Worm (Caenorhabditis elegans): Measurements from ENCODE around the gene R10E11.9.

ce11 chrIII:9744525-9744924 lies 48.9 kb downstream of the R10E11.9 start:
- no peak for TF ChIP-seq C17E4.6 (GFP tag; IDR thresholded peaks at IDR 0.05)
- no peak for TF ChIP-seq somi-1 (GFP tag; optimal IDR thresholded peaks at IDR 0.05)
- no peak for TF ChIP-seq madf-6 (GFP tag; IDR thresholded peaks at IDR 0.05)
- no peak for TF ChIP-seq rpc-1 (optimal IDR thresholded peaks at IDR 0.05)
- TF ChIP-seq rpc-1 (tag; optimal IDR thresholded peaks at IDR 0.05), result no peak
- TF ChIP-seq lir-1 (GFP tag; conservative IDR thresholded peaks at IDR 0.05), result no peak
- TF ChIP-seq hmg-1.2 (GFP tag; IDR thresholded peaks at IDR 0.05), result no peak
- no peak for TF ChIP-seq lin-35 (GFP tag; optimal IDR thresholded peaks at IDR 0.05)
- no peak for TF ChIP-seq snpc-4 (GFP tag; optimal IDR thresholded peaks at IDR 0.05)
- no peak for TF ChIP-seq snpc-4 (tag; optimal IDR thresholded peaks at IDR 0.05)
- TF ChIP-seq B0019.2 (GFP tag; conservative IDR thresholded peaks at IDR 0.05), result no peak
